Worm (Caenorhabditis elegans): Measurements from ENCODE around the gene F43C11.11.

DNA sequence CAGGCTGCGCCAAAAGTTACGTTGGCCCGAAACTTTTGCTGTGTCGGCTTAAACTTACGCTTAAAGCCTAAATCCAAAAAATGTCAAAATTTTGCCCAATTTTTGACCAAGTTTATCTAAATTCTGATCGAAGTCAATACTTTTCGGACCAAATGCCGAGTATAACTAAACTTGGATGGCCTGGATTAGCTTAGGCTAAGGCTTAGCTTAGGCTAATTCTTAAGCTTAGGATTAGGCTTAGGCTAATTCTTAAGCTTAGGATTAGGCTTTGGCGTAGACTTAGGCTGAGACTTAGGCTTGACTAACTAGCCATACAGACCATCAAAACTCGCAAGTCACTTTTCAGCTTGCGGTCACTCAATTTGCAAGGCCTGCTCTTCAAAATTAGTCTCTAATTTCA is 27.4 kb downstream of the F43C11.11 start:
- TF ChIP-seq him-1 (tag; optimal IDR thresholded peaks at IDR 0.05) = no peak
- TF ChIP-seq W03F9.2 (tag; optimal IDR thresholded peaks at IDR 0.05) = no peak
- no peak for TF ChIP-seq dao-5 (tag; optimal IDR thresholded peaks at IDR 0.05)
